Worm (Caenorhabditis elegans) whole organism, L2 larva: ENCODE data around the gene T16G1.2.

ENCODE experiments used
- C34F6.9 ChIP-seq: fragments of 150-350 bp; optimal IDR thresholded peaks from 2 replicates; lab custom pipeline; 2014; ENCODE audit warnings: missing biosample characterization, missing genetic modification characterization
- F13H6.1 ChIP-seq: sonication (generic microtip); optimal IDR thresholded peaks from 2 replicates; lab custom pipeline; 2016; ENCODE audit warnings: missing genetic modification characterization, missing compliant biosample characterization
- R02D3.7 ChIP-seq: fragments of 150-350 bp; optimal IDR thresholded peaks from 2 replicates; lab custom pipeline; 2014; ENCODE audit warnings: missing biosample characterization, missing genetic modification characterization
- Y55F3AM.14 ChIP-seq: fragments of 200-800 bp; sonication (Bioruptor generic); optimal IDR thresholded peaks from 2 replicates; lab custom pipeline; 2018; ENCODE audit warnings: mild to moderate bottlenecking, missing genetic modification characterization, missing compliant biosample characterization
- alr-1 ChIP-seq: fragments of 150-350 bp; optimal IDR thresholded peaks from 2 replicates; lab custom pipeline; 2014; ENCODE audit warnings: missing biosample characterization, missing genetic modification characterization
- aly-2 ChIP-seq: fragments of 150-350 bp; optimal IDR thresholded peaks from 2 replicates; lab custom pipeline; 2014; ENCODE audit warnings: missing biosample characterization, missing genetic modification characterization
- blmp-1 ChIP-seq: sonication (generic microtip); optimal IDR thresholded peaks from 2 replicates; lab custom pipeline; 2017; ENCODE audit warnings: missing genetic modification characterization, mild to moderate bottlenecking, missing compliant biosample characterization, antibody characterized with exemption, moderate library complexity; ENCODE audit not compliant: insufficient read depth
- ceh-16 ChIP-seq: fragments of 150-350 bp; optimal IDR thresholded peaks from 2 replicates; lab custom pipeline; 2014; ENCODE audit warnings: missing biosample characterization, missing genetic modification characterization
- crh-2 ChIP-seq: sonication (generic microtip); optimal IDR thresholded peaks from 2 replicates; lab custom pipeline; 2017; ENCODE audit warnings: missing biosample characterization, missing genetic modification characterization
- dmd-4 ChIP-seq: sonication (generic microtip); optimal IDR thresholded peaks from 2 replicates; lab custom pipeline; 2017; ENCODE audit warnings: missing biosample characterization, missing genetic modification characterization
- fos-1 ChIP-seq: fragments of 150-350 bp; optimal IDR thresholded peaks from 2 replicates; lab custom pipeline; 2014; ENCODE audit warnings: missing biosample characterization, missing genetic modification characterization
- gmeb-1 ChIP-seq: fragments of 150-350 bp; optimal IDR thresholded peaks from 2 replicates; lab custom pipeline; 2014; ENCODE audit warnings: missing biosample characterization, missing genetic modification characterization
- lin-11 ChIP-seq: fragments of 150-350 bp; sonication (generic microtip); optimal IDR thresholded peaks from 2 replicates; lab custom pipeline; 2014; ENCODE audit warnings: missing biosample characterization, missing genetic modification characterization, inconsistent platforms, mixed read lengths
- lin-39 ChIP-seq: fragments of 150-350 bp; optimal IDR thresholded peaks from 2 replicates; lab custom pipeline; 2014; ENCODE audit warnings: missing biosample characterization, missing genetic modification reagents, missing genetic modification characterization
- lsy-2 ChIP-seq, 2 experiments: fragments of 150-350 bp in 1 of 2; sonication (generic microtip) in 1 of 2; optimal IDR thresholded peaks; 2 replicates each; lab custom pipeline; 2014 to 2017; ENCODE audit warnings: missing biosample characterization in 2 of 2, missing genetic modification characterization in 2 of 2
- mdl-1 ChIP-seq, 2 experiments: fragments of 150-350 bp in 1 of 2; sonication (generic microtip) in 1 of 2; optimal IDR thresholded peaks; 2 replicates each; lab custom pipeline; 2017; ENCODE audit warnings: missing biosample characterization in 2 of 2, missing genetic modification characterization in 2 of 2
- nhr-10 ChIP-seq: sonication (generic microtip); optimal IDR thresholded peaks from 2 replicates; lab custom pipeline; 2017; ENCODE audit warnings: missing biosample characterization, missing genetic modification characterization
- nhr-12 ChIP-seq: fragments of 150-350 bp; optimal IDR thresholded peaks from 2 replicates; lab custom pipeline; 2014; ENCODE audit warnings: missing biosample characterization, missing genetic modification characterization
- nhr-21 ChIP-seq: fragments of 150-350 bp; optimal IDR thresholded peaks from 2 replicates; lab custom pipeline; 2014; ENCODE audit warnings: missing biosample characterization, missing genetic modification characterization
- nhr-237 ChIP-seq: fragments of 150-350 bp; optimal IDR thresholded peaks from 2 replicates; lab custom pipeline; 2014; ENCODE audit warnings: missing biosample characterization, missing genetic modification characterization
- nhr-6 ChIP-seq: fragments of 150-350 bp; optimal IDR thresholded peaks from 2 replicates; lab custom pipeline; 2014; ENCODE audit warnings: missing biosample characterization, missing genetic modification characterization
- nhr-77 ChIP-seq: fragments of 150-350 bp; optimal IDR thresholded peaks from 2 replicates; lab custom pipeline; 2014; ENCODE audit warnings: missing biosample characterization, missing genetic modification characterization
- sem-4 ChIP-seq: fragments of 150-350 bp; optimal IDR thresholded peaks from 2 replicates; lab custom pipeline; 2014; ENCODE audit warnings: missing biosample characterization, missing genetic modification reagents, missing genetic modification characterization
- skn-1 ChIP-seq: sonication (generic microtip); optimal IDR thresholded peaks from 2 replicates; lab custom pipeline; 2017; ENCODE audit warnings: missing biosample characterization, missing genetic modification characterization
- sma-9 ChIP-seq, 2 experiments: fragments of 150-350 bp in 1 of 2; sonication (generic microtip) in 1 of 2; optimal IDR thresholded peaks; 2 replicates each; lab custom pipeline; 2014 to 2016; ENCODE audit warnings: missing genetic modification characterization in 2 of 2, mild to moderate bottlenecking in 1 of 2, missing biosample characterization in 1 of 2, missing compliant biosample characterization in 1 of 2, missing genetic modification reagents in 1 of 2, moderate library complexity in 1 of 2
- unc-55 ChIP-seq: fragments of 150-350 bp; sonication (generic microtip); optimal IDR thresholded peaks from 3 replicates; lab custom pipeline; 2014; ENCODE audit warnings: missing biosample characterization, missing genetic modification reagents, missing genetic modification characterization
- unc-62 ChIP-seq: fragments of 150-350 bp; optimal IDR thresholded peaks from 2 replicates; lab custom pipeline; 2014; ENCODE audit warnings: missing biosample characterization, missing genetic modification reagents, missing genetic modification characterization
- zag-1 ChIP-seq: fragments of 150-350 bp; optimal IDR thresholded peaks from 2 replicates; lab custom pipeline; 2014; ENCODE audit warnings: missing biosample characterization, missing genetic modification characterization
- ztf-1 ChIP-seq: fragments of 200-800 bp; sonication (Bioruptor generic); conservative IDR thresholded peaks from 2 replicates; pipeline ENCODE4 v1.3.6; 2022; ENCODE audit warnings: missing genetic modification characterization, missing compliant biosample characterization
- ztf-11 ChIP-seq: sonication (generic microtip); optimal IDR thresholded peaks from 2 replicates; lab custom pipeline; 2017; ENCODE audit warnings: missing biosample characterization, missing genetic modification characterization
- ztf-4 ChIP-seq: fragments of 150-350 bp; optimal IDR thresholded peaks from 2 replicates; lab custom pipeline; 2014; ENCODE audit warnings: missing biosample characterization, missing genetic modification characterization

The T16G1.2 gene

DNA sequence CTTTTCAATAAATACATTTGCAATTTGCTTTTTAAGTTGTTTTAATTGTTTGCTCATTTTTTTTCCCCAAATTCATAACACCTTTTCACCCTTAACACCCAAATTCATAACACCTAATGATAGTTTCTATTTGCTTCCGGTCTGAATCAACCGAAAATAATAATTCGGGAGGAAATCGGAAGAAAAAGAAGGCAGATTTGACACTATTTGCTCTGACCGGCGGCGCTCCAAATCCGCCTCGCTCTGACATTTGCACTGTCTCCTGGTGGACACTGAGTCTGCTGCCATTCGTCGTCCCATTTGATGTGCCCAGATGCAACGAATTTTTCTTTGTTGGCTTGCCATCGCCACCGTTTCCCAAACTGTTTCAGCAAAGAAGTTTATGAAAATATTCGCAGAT lies 5.2 kb upstream of the T16G1.2 start, which contains the start of gene pqn-67:
Gene pqn-67, plus strand, starts transcription at position 301 of the 400 bp plus-strand sequence.
- TF ChIP-seq ztf-11 (tag; lab: Kevin White, UChicago), result no peak

DNA sequence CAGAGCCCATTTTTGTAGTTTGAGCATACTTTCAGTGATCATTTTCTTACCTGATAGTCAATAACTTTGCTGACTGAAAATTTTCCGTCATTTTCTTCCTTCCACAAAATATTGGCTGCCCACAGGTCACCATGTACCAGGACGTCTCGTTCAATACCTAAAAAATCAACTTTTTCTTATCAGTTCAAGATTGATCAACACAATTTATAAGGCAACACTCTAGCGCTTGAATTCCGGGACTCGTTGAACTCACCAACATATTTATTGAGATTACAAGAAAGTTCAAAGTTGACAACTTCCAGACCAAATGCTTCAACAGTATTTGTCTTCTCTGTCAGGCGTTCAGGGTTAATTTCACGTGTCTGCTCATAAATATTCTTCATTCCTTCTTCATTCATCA lies 4.4 kb downstream of the T16G1.2 start:
- TF ChIP-seq fos-1 (peak; percentile 35), Y55F3AM.14 (GFP tag; lab: Kevin White, UChicago) (no peak)

DNA sequence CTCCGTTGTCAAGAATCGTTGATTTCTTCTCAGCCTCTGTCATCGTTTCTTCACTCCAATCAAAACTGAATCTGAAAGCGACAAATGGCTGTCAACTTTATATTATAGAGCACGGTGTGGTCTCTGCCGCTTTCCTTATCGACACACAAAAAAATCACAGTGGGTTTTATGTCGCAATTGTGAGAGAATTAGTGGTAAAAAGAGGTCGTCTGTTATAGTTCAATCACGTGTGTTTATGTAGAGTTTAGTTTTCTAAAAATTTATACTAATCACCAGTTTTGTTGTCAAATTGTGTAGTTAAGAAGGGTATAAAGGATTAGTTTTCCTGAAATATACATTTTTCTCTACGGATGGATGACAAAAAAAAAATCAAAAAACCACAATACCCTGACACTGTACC lies 5.7 kb downstream of the T16G1.2 start, which contains the start of gene T16G1.7:
Gene T16G1.7, minus strand, starts transcription at position 137 of the 400 bp plus-strand sequence.
- peak; percentile 67 for TF ChIP-seq fos-1
- TF ChIP-seq nhr-237 (tag; lab: Kevin White, UChicago), result no peak
- peak; percentile 72 for TF ChIP-seq sma-9 (GFP tag; optimal IDR thresholded peaks at IDR 0.05; lab: Kevin White, UChicago)
- no peak for TF ChIP-seq sma-9 (tag; optimal IDR thresholded peaks at IDR 0.05; lab: Kevin White, UChicago)

DNA sequence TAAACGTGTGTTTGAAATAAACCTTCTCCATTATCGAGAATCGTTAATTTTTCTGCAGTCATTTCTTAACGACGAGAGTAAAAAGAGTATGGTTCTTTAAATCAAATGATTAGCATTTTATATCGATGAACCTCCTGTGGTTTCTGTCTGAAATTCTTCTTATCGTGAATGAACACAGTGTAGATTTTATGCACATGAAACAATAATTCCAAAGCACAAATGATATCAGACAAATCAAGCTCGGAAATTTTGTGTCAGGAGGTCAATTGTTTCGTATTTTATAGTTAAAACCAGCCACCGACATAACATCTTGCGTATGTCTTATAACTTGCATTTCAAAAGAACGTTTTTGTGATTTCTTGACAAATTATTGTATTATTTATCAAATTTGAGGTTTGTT lies 7.8 kb downstream of the T16G1.2 start, which contains the start of gene T16G1.6:
Gene T16G1.6, minus strand, starts transcription at position 77 of the 400 bp plus-strand sequence.
- TF ChIP-seq fos-1 (peak; percentile 70), ztf-1 (GFP tag; lab: Robert Waterston, UW) (no peak), sma-9 (GFP tag; optimal IDR thresholded peaks at IDR 0.05; lab: Kevin White, UChicago) (peak; percentile 65), sma-9 (tag; optimal IDR thresholded peaks at IDR 0.05; lab: Kevin White, UChicago) (no peak)

DNA sequence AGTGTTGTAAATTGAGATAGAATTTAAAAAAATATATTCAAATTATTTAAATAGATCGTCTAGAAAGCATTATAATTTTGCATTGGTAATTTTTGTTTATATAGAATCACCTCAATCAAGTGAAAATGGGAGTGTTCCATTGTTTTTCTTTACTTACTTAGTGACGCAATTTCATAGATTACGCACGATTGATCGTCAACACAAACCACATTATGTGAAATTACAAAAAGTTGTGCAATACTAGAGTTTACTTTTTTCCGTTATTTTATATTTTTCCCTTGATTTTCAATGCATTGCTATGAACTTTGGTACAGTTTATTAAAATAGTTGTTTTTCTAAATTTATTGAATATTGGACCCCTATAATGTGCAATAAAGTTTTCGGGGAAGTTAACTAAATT lies 10.2 kb downstream of the T16G1.2 start, which contains the start of gene T16G1.5:
Gene T16G1.5, minus strand, starts transcription at position 119 of the 400 bp plus-strand sequence.
- TF ChIP-seq lin-39 (tag; lab: Kevin White, UChicago), result no peak
- TF ChIP-seq fos-1, result peak; percentile 41

DNA sequence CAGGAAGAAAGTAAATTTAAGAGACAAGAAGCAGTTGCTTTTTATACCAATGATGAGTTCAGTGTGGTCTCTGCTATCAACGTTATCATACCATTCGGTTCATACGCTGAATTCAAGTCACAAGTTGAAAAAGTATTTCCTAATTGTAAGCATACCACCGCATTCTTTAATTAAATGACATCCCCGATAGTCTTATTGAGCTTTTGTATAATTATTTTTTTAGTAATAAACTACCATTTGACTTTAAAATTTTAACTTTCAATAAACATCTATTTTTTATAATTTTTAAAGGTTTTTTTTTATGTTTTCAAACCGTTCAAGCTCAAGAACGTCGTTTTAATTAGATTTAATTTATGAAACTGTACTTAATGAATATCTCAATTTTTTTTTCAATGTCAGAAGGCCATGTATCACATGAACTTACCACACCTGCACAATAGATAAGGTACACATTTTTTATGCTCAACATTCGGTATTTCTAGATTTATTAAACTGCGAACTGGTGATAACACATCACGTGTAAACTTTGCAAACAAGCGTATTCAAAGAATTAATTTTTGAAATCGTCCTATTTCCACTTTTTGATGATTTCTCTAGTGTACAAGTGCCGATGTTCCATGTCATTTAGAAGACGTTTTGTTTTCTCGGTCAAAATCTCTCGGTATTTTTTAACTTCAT lies 12.7 kb downstream of the T16G1.2 start, which contains the start of gene T16G1.4:
Gene T16G1.4, minus strand, starts transcription at position 51 of the 678 bp plus-strand sequence.
- TF ChIP-seq nhr-21 (tag; lab: Kevin White, UChicago), result no peak
- TF ChIP-seq gmeb-1 (tag; lab: Kevin White, UChicago), result peak; percentile 37
- TF ChIP-seq sma-9 (GFP tag; optimal IDR thresholded peaks at IDR 0.05; lab: Kevin White, UChicago), result peak; percentile 66
- no peak for TF ChIP-seq sma-9 (tag; optimal IDR thresholded peaks at IDR 0.05; lab: Kevin White, UChicago)
- no peak for TF ChIP-seq nhr-77 (tag; lab: Kevin White, UChicago)

DNA sequence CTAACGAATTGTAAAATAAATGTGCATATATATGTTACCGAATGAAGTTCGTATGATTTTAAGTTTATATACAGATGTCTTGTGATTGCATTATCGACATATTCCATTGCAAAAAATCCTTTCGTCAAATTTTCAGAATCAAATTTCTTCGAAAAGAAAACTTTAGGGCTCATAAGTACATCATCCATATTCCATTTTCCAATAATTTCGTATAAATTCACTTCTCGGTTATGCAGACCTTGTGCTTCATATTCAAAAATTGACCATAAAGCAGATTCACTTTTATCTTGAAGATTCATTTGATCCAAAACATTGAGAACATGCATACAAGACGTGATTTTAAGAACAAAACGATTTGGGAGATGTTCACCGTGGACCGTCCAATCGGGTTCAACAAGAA lies 14.1 kb downstream of the T16G1.2 start:
- TF ChIP-seq nhr-12 (tag; lab: Kevin White, UChicago), result no peak
- no peak for TF ChIP-seq nhr-21 (tag; lab: Kevin White, UChicago)
- no peak for TF ChIP-seq ceh-16 (tag; lab: Kevin White, UChicago)
- TF ChIP-seq lin-39 (tag; lab: Kevin White, UChicago), result no peak
- no peak for TF ChIP-seq nhr-77 (tag; lab: Kevin White, UChicago)
- no peak for TF ChIP-seq aly-2 (tag; lab: Kevin White, UChicago)
- TF ChIP-seq nhr-10, result no peak
- TF ChIP-seq ztf-1 (GFP tag; lab: Robert Waterston, UW), result no peak
- no peak for TF ChIP-seq alr-1 (tag; lab: Kevin White, UChicago)
- TF ChIP-seq unc-62 (GFP tag; lab: Kevin White, UChicago), result no peak
- TF ChIP-seq unc-55 (GFP tag; lab: Kevin White, UChicago), result no peak
- TF ChIP-seq Y55F3AM.14 (GFP tag; lab: Kevin White, UChicago), result no peak
- TF ChIP-seq ztf-4 (tag; lab: Kevin White, UChicago), result no peak
- TF ChIP-seq R02D3.7, result no peak
- TF ChIP-seq fos-1, result no peak
- TF ChIP-seq zag-1, result no peak
- no peak for TF ChIP-seq crh-2 (tag; lab: Kevin White, UChicago)
- TF ChIP-seq sma-9 (GFP tag; optimal IDR thresholded peaks at IDR 0.05; lab: Kevin White, UChicago), result no peak
- no peak for TF ChIP-seq sma-9 (tag; optimal IDR thresholded peaks at IDR 0.05; lab: Kevin White, UChicago)

DNA sequence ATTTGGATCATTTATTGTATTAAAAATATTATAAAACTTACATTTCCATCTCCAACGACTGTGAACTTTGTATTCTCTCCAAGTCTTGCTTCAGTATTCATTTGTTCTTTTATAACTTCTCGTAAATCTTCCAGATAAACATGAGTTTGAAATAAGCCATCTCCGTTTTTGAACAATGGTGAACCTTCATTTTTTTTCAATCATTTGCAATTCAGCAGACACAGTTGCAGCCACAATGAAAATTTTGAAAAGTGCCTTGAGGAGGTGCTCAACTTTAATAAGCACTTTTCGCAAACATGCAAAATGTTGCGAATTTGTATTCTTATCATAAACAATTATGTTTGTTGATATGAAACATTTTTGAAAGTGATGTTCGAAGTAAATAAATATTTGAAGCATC lies 14.9 kb downstream of the T16G1.2 start, which contains the start of gene T16G1.3:
Gene T16G1.3, minus strand, starts transcription at position 101 of the 400 bp plus-strand sequence.
- no peak for TF ChIP-seq fos-1
- no peak for TF ChIP-seq C34F6.9 (tag; lab: Kevin White, UChicago)
- no peak for TF ChIP-seq blmp-1 (tag; lab: Kevin White, UChicago)
- no peak for TF ChIP-seq zag-1
- no peak for TF ChIP-seq unc-62 (GFP tag; lab: Kevin White, UChicago)
- no peak for TF ChIP-seq F13H6.1 (tag; lab: Kevin White, UChicago)
- no peak for TF ChIP-seq unc-55 (GFP tag; lab: Kevin White, UChicago)
- no peak for TF ChIP-seq nhr-10
- no peak for TF ChIP-seq nhr-6 (tag; lab: Kevin White, UChicago)
- TF ChIP-seq sem-4 (tag; lab: Kevin White, UChicago), result no peak
- TF ChIP-seq dmd-4 (tag; lab: Kevin White, UChicago), result no peak
- no peak for TF ChIP-seq mdl-1 (tag; optimal IDR thresholded peaks at IDR 0.05; lab: Kevin White, UChicago)
- no peak for TF ChIP-seq lin-11 (tag; lab: Kevin White, UChicago)
- TF ChIP-seq crh-2 (tag; lab: Kevin White, UChicago), result no peak
- no peak for TF ChIP-seq nhr-237 (tag; lab: Kevin White, UChicago)
- TF ChIP-seq lsy-2 (tag; optimal IDR thresholded peaks at IDR 0.05; lab: Kevin White, UChicago), result no peak
- TF ChIP-seq skn-1 (tag; lab: Kevin White, UChicago), result no peak
